Worm (Caenorhabditis elegans) whole organism, late embryonic: ENCODE results near the gene ugt-43.

Experiments used
- Y22D7AL.16 ChIP-seq: sonication (generic microtip); optimal IDR thresholded peaks from 2 replicates; lab custom pipeline; 2016; ENCODE audit warnings: missing genetic modification characterization, missing compliant biosample characterization
- ahr-1 ChIP-seq: sonication (generic microtip); optimal IDR thresholded peaks from 2 replicates; lab custom pipeline; 2016; ENCODE audit warnings: missing genetic modification characterization, missing compliant biosample characterization
- ceh-18 ChIP-seq: sonication (generic microtip); optimal IDR thresholded peaks from 2 replicates; lab custom pipeline; 2016; ENCODE audit warnings: missing genetic modification characterization, missing compliant biosample characterization
- ceh-2 ChIP-seq: sonication (generic microtip); optimal IDR thresholded peaks from 2 replicates; lab custom pipeline; 2016; ENCODE audit warnings: missing genotype, missing genetic modification characterization, missing compliant biosample characterization
- che-1 ChIP-seq: sonication (generic microtip); optimal IDR thresholded peaks from 2 replicates; lab custom pipeline; 2016; ENCODE audit warnings: mild to moderate bottlenecking, missing genetic modification characterization, missing compliant biosample characterization
- ets-4 ChIP-seq: sonication (generic microtip); optimal IDR thresholded peaks from 2 replicates; lab custom pipeline; 2016; ENCODE audit warnings: missing genetic modification characterization, missing compliant biosample characterization
- fax-1 ChIP-seq: sonication (generic microtip); optimal IDR thresholded peaks from 2 replicates; lab custom pipeline; 2016; ENCODE audit warnings: missing genotype, missing genetic modification characterization, missing compliant biosample characterization
- hlh-30 ChIP-seq: sonication (generic microtip); optimal IDR thresholded peaks from 2 replicates; lab custom pipeline; 2017; ENCODE audit warnings: antibody characterized with exemption, missing genetic modification characterization, missing compliant biosample characterization; ENCODE audit not compliant: insufficient read depth
- nhr-11 ChIP-seq: fragments of 150-350 bp; optimal IDR thresholded peaks from 2 replicates; lab custom pipeline; 2014; ENCODE audit warnings: missing biosample characterization, missing genetic modification characterization
- pag-3 ChIP-seq: sonication (generic microtip); optimal IDR thresholded peaks from 2 replicates; lab custom pipeline; 2016; ENCODE audit warnings: missing compliant biosample characterization, missing genetic modification characterization, borderline replicate concordance
- sdc-2 ChIP-seq: sonication (generic microtip); optimal IDR thresholded peaks from 2 replicates; lab custom pipeline; 2016; ENCODE audit warnings: missing genotype, missing genetic modification characterization, missing compliant biosample characterization

DNA sequence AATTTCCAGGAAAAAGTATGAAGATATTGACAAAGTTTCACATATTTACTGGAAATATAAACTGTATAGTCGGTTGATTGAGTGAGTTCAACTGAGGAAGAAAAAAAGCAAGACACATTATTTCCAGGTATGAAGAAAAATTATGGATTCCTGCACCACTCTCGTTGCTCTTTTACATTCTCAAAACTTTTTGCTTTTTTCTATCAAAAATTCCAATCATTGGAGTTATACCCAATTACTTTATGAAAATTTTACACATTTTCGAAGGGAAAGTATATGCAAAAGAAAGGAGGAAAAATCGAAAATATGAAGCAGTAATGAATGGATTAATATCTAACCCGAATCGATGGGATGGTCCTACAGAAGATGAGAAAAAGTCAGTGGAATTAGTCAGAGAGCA is 21.5 kb upstream of the ugt-43 start:
- TF ChIP-seq che-1 (tag; lab: Kevin White, UChicago): no peak
- no peak for TF ChIP-seq ets-4 (tag; lab: Kevin White, UChicago)
- TF ChIP-seq Y22D7AL.16 (tag; lab: Kevin White, UChicago): no peak
- no peak for TF ChIP-seq ahr-1 (tag; lab: Kevin White, UChicago)
- TF ChIP-seq fax-1 (tag; lab: Kevin White, UChicago): no peak
- TF ChIP-seq hlh-30: no peak
- TF ChIP-seq nhr-11 (tag; lab: Kevin White, UChicago): no peak
- TF ChIP-seq sdc-2 (tag; lab: Kevin White, UChicago): no peak
- no peak for TF ChIP-seq ceh-18 (tag; lab: Kevin White, UChicago)
- no peak for TF ChIP-seq ceh-2
- TF ChIP-seq pag-3 (tag; lab: Kevin White, UChicago): no peak
